Worm (Caenorhabditis elegans): ENCODE results near the gene msp-49.

msp-49 gene

DNA sequence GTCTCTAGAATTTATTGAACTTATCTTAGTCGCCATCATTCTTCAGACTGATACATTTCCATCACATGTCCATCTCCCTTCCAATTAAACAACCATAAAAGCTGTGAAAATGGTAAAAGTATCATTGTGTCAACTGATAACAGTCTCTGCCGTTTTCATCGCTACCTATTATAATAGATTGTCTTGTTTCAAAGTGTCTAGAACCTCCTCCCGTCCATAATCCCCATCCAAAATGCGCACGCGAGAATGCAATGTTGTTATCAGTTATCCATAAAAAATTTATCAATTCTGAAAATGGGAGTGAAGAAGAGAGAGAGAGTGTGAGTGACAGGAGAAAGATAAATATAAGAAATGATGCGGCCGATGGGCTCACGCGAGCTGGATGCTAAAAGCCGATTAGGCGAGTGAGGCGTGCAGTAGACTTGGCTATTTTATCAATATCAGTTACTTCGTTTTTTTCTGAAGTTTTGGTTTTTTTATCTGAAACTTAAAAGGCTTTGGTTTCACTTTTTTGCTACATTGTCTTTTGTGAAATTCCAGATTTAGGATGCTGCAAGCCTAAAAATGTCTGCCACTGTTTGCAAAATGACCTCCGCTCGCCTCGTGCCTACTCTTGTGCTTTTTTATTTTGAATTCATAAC, 7.9 kb downstream of the msp-49 start (continued):
- peak; percentile 96 for TF ChIP-seq nhr-80 (tag; optimal IDR thresholded peaks at IDR 0.05)
- TF ChIP-seq madf-10 (tag; optimal IDR thresholded peaks at IDR 0.05), result peak; percentile 42
- TF ChIP-seq lin-35 (GFP tag; optimal IDR thresholded peaks at IDR 0.05), result no peak
- no peak for TF ChIP-seq snpc-4 (GFP tag; optimal IDR thresholded peaks at IDR 0.05)
- peak in 1 of 4 experiments; percentile 23 for TF ChIP-seq snpc-4 (tag; optimal IDR thresholded peaks at IDR 0.05)
- no peak for TF ChIP-seq Y79H2A.3 (GFP tag; conservative IDR thresholded peaks at IDR 0.05)
- no peak for TF ChIP-seq pbrm-1 (GFP tag; IDR thresholded peaks at IDR 0.05)
- peak; percentile 85 for TF ChIP-seq ztf-22 (GFP tag; optimal IDR thresholded peaks at IDR 0.05)
- TF ChIP-seq rcor-1 (GFP tag; IDR thresholded peaks at IDR 0.05), result no peak
- peak; percentile 45; the same call in 1 of the 2 replicates for TF ChIP-seq B0336.3 (GFP tag; IDR thresholded peaks at IDR 0.05)
- no peak for TF ChIP-seq cebp-2 (GFP tag; IDR thresholded peaks at IDR 0.05)
- TF ChIP-seq gei-17 (GFP tag; optimal IDR thresholded peaks at IDR 0.05), result peak; percentile 4
- TF ChIP-seq lin-54 (GFP tag; optimal IDR thresholded peaks at IDR 0.05), result no peak
- no peak for TF ChIP-seq dpl-1 (GFP tag; optimal IDR thresholded peaks at IDR 0.05)
- TF ChIP-seq chd-7 (tag; optimal IDR thresholded peaks at IDR 0.05), result peak; percentile 64
- TF ChIP-seq unc-62 (GFP tag; optimal IDR thresholded peaks at IDR 0.05), result peak; percentile 63
- TF ChIP-seq rec-8 (tag; optimal IDR thresholded peaks at IDR 0.05), result no peak
- TF ChIP-seq T07F8.4 (tag; optimal IDR thresholded peaks at IDR 0.05), result no peak

DNA sequence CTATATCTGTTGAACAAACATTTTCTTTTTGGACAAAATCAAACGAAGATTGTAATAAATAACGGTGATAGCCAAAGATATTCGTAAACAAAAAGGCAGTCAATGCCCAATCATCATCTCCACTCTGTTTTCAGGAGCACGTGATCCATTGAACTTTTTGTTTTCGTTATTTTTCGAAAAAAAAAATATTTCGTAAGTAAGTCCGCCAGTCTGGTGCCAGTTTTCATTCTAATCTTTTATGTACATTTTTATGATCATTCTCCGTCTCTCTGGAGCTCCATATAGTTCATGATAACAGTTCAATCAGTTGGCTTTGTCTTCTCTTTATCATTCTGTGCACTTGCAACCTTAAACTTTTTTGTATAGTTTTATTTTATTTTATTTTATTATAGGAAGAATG, 8.8 kb downstream of the msp-49 start, which contains the start of gene ampd-1:
TSS of gene ampd-1 (plus strand) at position 393 of the 400 bp plus-strand sequence.
- TF ChIP-seq sptf-2 (GFP tag; optimal IDR thresholded peaks at IDR 0.05) (no peak), madf-6 (GFP tag; IDR thresholded peaks at IDR 0.05) (no peak), ceh-79 (tag; optimal IDR thresholded peaks at IDR 0.05) (no peak), cebp-1 (GFP tag; IDR thresholded peaks at IDR 0.05) (peak; percentile 44; the same call in 1 of the 2 replicates), cebp-1 (tag; optimal IDR thresholded peaks at IDR 0.05) (peak; percentile 64), dpl-1 (GFP tag; optimal IDR thresholded peaks at IDR 0.05) (no peak), B0019.2 (GFP tag; conservative IDR thresholded peaks at IDR 0.05) (no peak), egrh-3 (GFP tag; IDR thresholded peaks at IDR 0.05) (no peak), ztf-28 (GFP tag; IDR thresholded peaks at IDR 0.05) (no peak), Y56A3A.18 (GFP tag; IDR thresholded peaks at IDR 0.05) (no peak), nhr-80 (tag; optimal IDR thresholded peaks at IDR 0.05) (peak; percentile 47), mes-4 (tag; optimal IDR thresholded peaks at IDR 0.05) (no peak), rec-8 (tag; optimal IDR thresholded peaks at IDR 0.05) (no peak), F39B2.1 (GFP tag; IDR thresholded peaks at IDR 0.05) (no peak), bed-1 (GFP tag; IDR thresholded peaks at IDR 0.05) (no peak), F49E8.2 (tag; optimal IDR thresholded peaks at IDR 0.05; ENCODE audit: insufficient read depth) (no peak), ZK185.1 (tag; optimal IDR thresholded peaks at IDR 0.05; ENCODE audit: poor library complexity, severe bottlenecking) (no peak)

DNA sequence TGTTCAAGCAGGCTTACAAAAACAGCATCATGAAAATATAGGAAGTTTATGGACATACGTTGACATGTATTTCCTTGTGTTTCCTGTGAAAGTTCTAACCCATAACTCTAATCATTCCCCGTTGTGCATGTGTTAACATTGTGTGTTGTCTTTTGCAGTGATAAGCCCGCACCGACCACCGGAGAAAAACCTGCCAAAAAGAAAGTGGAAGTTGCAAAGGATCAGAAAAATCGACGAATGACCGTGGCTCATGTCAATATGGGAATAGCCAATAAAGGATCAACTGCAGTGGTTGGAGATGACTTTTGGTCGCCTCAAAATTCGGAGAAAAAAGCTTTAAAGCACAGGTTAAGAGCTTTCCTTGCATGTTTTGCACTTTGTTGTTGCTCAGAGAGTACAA, 11.1 kb downstream of the msp-49 start:
- TF ChIP-seq lin-26 (GFP tag; IDR thresholded peaks at IDR 0.05), result no peak
- no peak for TF ChIP-seq pha-4 (tag; optimal IDR thresholded peaks at IDR 0.05)
- TF ChIP-seq atf-7 (tag; optimal IDR thresholded peaks at IDR 0.05), result no peak
- no peak for TF ChIP-seq ZK185.1 (tag; optimal IDR thresholded peaks at IDR 0.05; ENCODE audit: poor library complexity, severe bottlenecking)
- no peak for TF ChIP-seq Y56A3A.18 (GFP tag; IDR thresholded peaks at IDR 0.05)
- no peak for TF ChIP-seq F57C9.4 (tag; optimal IDR thresholded peaks at IDR 0.05)
- no peak for TF ChIP-seq ceh-58 (GFP tag; IDR thresholded peaks at IDR 0.05)

Measured in whole organism, young adult.